Worm (Caenorhabditis elegans): ENCODE data around the gene Y41D4A.4.

DNA sequence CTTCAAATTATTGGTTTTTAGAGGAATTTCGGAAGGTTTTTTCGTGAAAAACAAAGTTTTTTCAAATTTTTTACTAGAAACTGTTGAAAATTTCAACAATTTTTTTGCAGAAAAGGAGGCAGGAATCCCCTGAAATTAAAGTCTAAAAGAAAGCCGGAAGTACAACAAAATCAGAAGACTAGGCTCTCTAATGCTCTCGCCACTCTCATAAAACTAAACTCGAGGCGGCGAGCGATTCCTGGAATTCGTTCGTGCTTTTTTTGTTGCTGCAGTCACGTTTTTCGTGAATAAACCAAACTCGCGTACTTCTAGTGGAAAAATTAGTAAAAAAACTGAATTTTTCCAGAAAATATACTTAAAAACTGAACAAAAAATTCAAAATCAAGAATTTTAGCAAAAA is 6.9 kb upstream of the Y41D4A.4 start:
- TF ChIP-seq R02D3.7 (tag; optimal IDR thresholded peaks at IDR 0.05) (no peak), ama-1 (optimal IDR thresholded peaks at IDR 0.05) (no peak), nhr-25 (tag; optimal IDR thresholded peaks at IDR 0.05; ENCODE audit: borderline replicate concordance, insufficient read depth) (no peak), hmg-1.1 (GFP tag; IDR thresholded peaks at IDR 0.05) (no peak), pha-4 (GFP tag; IDR thresholded peaks at IDR 0.05) (no peak), pha-4 (tag; optimal IDR thresholded peaks at IDR 0.05) (no peak), nhr-28 (tag; optimal IDR thresholded peaks at IDR 0.05) (no peak), nhr-237 (tag; optimal IDR thresholded peaks at IDR 0.05) (no peak), Y48G9A.11 (GFP tag; IDR thresholded peaks at IDR 0.05) (no peak), ztf-11 (tag; optimal IDR thresholded peaks at IDR 0.05) (no peak), zag-1 (tag; optimal IDR thresholded peaks at IDR 0.05) (no peak)
